Worm (Caenorhabditis elegans) whole organism, L3 larva: ENCODE results near the gene T28A11.2.

Source experiments
- lin-39 ChIP-seq: fragments of 150-350 bp; optimal IDR thresholded peaks from 2 replicates; lab custom pipeline; 2018; ENCODE audit warnings: missing biosample characterization, missing genetic modification reagents, missing genetic modification characterization
- mdl-1 ChIP-seq: fragments of 150-350 bp; optimal IDR thresholded peaks from 2 replicates; lab custom pipeline; 2014; ENCODE audit warnings: missing biosample characterization, missing genetic modification characterization
- nfya-1 ChIP-seq: sonication (generic microtip); optimal IDR thresholded peaks from 2 replicates; lab custom pipeline; 2017; ENCODE audit warnings: missing genetic modification characterization, mild to moderate bottlenecking, missing compliant biosample characterization, antibody characterized with exemption, moderate library complexity; ENCODE audit not compliant: insufficient read depth
- nhr-23 ChIP-seq: fragments of 150-350 bp; optimal IDR thresholded peaks from 2 replicates; lab custom pipeline; 2014; ENCODE audit warnings: missing biosample characterization, missing genetic modification reagents, missing genetic modification characterization
- unc-39 ChIP-seq: sonication (generic microtip); optimal IDR thresholded peaks from 4 replicates; lab custom pipeline; 2017; ENCODE audit warnings: missing biosample characterization, missing genetic modification characterization

DNA sequence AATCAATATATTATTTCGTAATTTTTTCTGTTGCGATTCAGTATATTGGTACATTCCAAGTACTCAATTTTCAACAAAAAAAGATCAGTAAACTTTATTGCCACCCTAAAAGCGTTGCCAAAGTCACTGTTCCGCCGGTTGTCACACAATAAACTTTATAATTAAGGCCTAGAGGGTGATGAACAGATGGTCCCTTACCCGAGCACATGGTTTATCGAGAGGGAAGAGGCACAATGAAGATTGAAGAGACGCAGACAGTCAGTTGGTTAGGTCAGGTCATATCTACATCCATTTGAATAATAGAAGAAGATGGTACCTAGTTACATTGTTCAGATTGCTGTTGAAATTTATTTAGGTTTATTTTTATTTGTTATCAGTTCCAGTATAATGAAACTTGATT lies 23.4 kb upstream of the T28A11.2 start:
- TF ChIP-seq mdl-1 (tag; lab: Kevin White, UChicago), result no peak
- no peak for TF ChIP-seq unc-39 (tag; lab: Kevin White, UChicago)
- TF ChIP-seq nfya-1 (tag; lab: Kevin White, UChicago), result no peak
- TF ChIP-seq lin-39 (tag; lab: Kevin White, UChicago), result no peak
- no peak for TF ChIP-seq nhr-23 (tag; lab: Kevin White, UChicago)
